Worm (Caenorhabditis elegans): Measurements from ENCODE around the gene gmps-1.

gmps-1 gene

ce11 chrII:10840067-10840466 is 28.5 kb downstream of the gmps-1 start (continued):
- TF ChIP-seq unc-3 (GFP tag; conservative IDR thresholded peaks at IDR 0.05) (peak; percentile 77), unc-3 (tag; optimal IDR thresholded peaks at IDR 0.05) (peak; percentile 84), ztf-16 (tag; optimal IDR thresholded peaks at IDR 0.05) (peak; percentile 91), ref-2 (tag; optimal IDR thresholded peaks at IDR 0.05) (peak; percentile 75), K09A11.1 (tag; optimal IDR thresholded peaks at IDR 0.05; ENCODE audit: insufficient read depth) (peak; percentile 85), nhr-11 (tag; optimal IDR thresholded peaks at IDR 0.05) (no peak), hlh-8 (tag; optimal IDR thresholded peaks at IDR 0.05) (peak; percentile 69), ceh-6 (GFP tag; optimal IDR thresholded peaks at IDR 0.05) (peak; percentile 91), ceh-48 (tag; optimal IDR thresholded peaks at IDR 0.05) (peak; percentile 78), pha-2 (tag; optimal IDR thresholded peaks at IDR 0.05) (peak; percentile 88), nhr-232 (tag; optimal IDR thresholded peaks at IDR 0.05) (peak; percentile 87), ceh-18 (tag; optimal IDR thresholded peaks at IDR 0.05) (peak; percentile 85), unc-86 (tag; optimal IDR thresholded peaks at IDR 0.05) (peak; percentile 91), C38D4.7 (GFP tag; optimal IDR thresholded peaks at IDR 0.05) (peak; percentile 83), elt-4 (tag; optimal IDR thresholded peaks at IDR 0.05) (peak; percentile 5), odd-2 (tag; optimal IDR thresholded peaks at IDR 0.05) (peak; percentile 77), ceh-34 (tag; optimal IDR thresholded peaks at IDR 0.05) (peak; percentile 87), ceh-9 (tag; optimal IDR thresholded peaks at IDR 0.05) (peak; percentile 71), rnt-1 (tag; optimal IDR thresholded peaks at IDR 0.05) (peak; percentile 58), ceh-14 (tag; optimal IDR thresholded peaks at IDR 0.05) (peak; percentile 58), zip-5 (tag; optimal IDR thresholded peaks at IDR 0.05) (peak; percentile 65), unc-55 (GFP tag; optimal IDR thresholded peaks at IDR 0.05) (no peak), ceh-31 (tag; optimal IDR thresholded peaks at IDR 0.05) (peak; percentile 69), dmd-4 (tag; optimal IDR thresholded peaks at IDR 0.05; ENCODE audit: borderline replicate concordance) (peak; percentile 59), pha-4 (tag; optimal IDR thresholded peaks at IDR 0.05) (no peak), pag-3 (tag; optimal IDR thresholded peaks at IDR 0.05; ENCODE audit: borderline replicate concordance) (peak; percentile 5), hlh-6 (tag; optimal IDR thresholded peaks at IDR 0.05) (peak; percentile 88), F13H6.1 (tag; optimal IDR thresholded peaks at IDR 0.05) (peak; percentile 54), mec-3 (tag; optimal IDR thresholded peaks at IDR 0.05; ENCODE audit: borderline replicate concordance) (peak; percentile 55), fax-1 (tag; optimal IDR thresholded peaks at IDR 0.05) (peak; percentile 73)

- TF ChIP-seq nfya-1 (tag; optimal IDR thresholded peaks at IDR 0.05) = peak; percentile 63
- TF ChIP-seq pag-3 (tag; optimal IDR thresholded peaks at IDR 0.05; ENCODE audit: borderline replicate concordance) = no peak
Observed at ce11 chrII:10838550-10838949, 30.0 kb downstream of the gmps-1 start.

- TF ChIP-seq ref-2 (tag; optimal IDR thresholded peaks at IDR 0.05) (no peak), ahr-1 (tag; optimal IDR thresholded peaks at IDR 0.05) (no peak), elt-4 (tag; optimal IDR thresholded peaks at IDR 0.05) (no peak), pha-2 (tag; optimal IDR thresholded peaks at IDR 0.05) (no peak), pqm-1 (tag; optimal IDR thresholded peaks at IDR 0.05) (no peak), pax-1 (tag; optimal IDR thresholded peaks at IDR 0.05) (no peak), hlh-13 (GFP tag; optimal IDR thresholded peaks at IDR 0.05) (no peak), F13H6.1 (tag; optimal IDR thresholded peaks at IDR 0.05) (no peak), C08G9.2 (tag; optimal IDR thresholded peaks at IDR 0.05) (no peak)
Observed at ce11 chrII:10834717-10835116, 33.8 kb downstream of the gmps-1 start.

- TF ChIP-seq fkh-6 (tag; optimal IDR thresholded peaks at IDR 0.05) = no peak
- no peak for TF ChIP-seq pag-3 (tag; optimal IDR thresholded peaks at IDR 0.05; ENCODE audit: borderline replicate concordance)
Observed at ce11 chrII:10829572-10829971, 38.9 kb downstream of the gmps-1 start.
